Worm (Caenorhabditis elegans) whole organism, L1 larva: ENCODE measurements around the gene sqt-1.

Source experiments
- C16A3.4 ChIP-seq: fragments of 150-350 bp; optimal IDR thresholded peaks from 2 replicates; lab custom pipeline; 2014; ENCODE audit warnings: missing biosample characterization, missing genetic modification characterization
- C34B4.2 ChIP-seq: sonication (generic microtip); optimal IDR thresholded peaks from 2 replicates; lab custom pipeline; 2017; ENCODE audit warnings: mild to moderate bottlenecking, missing genetic modification characterization, missing compliant biosample characterization
- F16B12.6 ChIP-seq: fragments of 150-350 bp; optimal IDR thresholded peaks from 2 replicates; lab custom pipeline; 2014; ENCODE audit warnings: missing biosample characterization, missing genetic modification characterization
- aha-1 ChIP-seq: fragments of 150-350 bp; optimal IDR thresholded peaks from 2 replicates; lab custom pipeline; 2014; ENCODE audit warnings: missing biosample characterization, missing genetic modification characterization
- ama-1 ChIP-seq: fragments of 150-350 bp; optimal IDR thresholded peaks from 2 replicates; lab custom pipeline; 2014
- ceh-63 ChIP-seq: fragments of 200-800 bp; sonication (Bioruptor generic); optimal IDR thresholded peaks from 2 replicates; lab custom pipeline; 2018; ENCODE audit warnings: mild to moderate bottlenecking, missing genetic modification characterization, missing compliant biosample characterization
- ceh-82 ChIP-seq, 3 experiments: fragments of 150-350 bp in 1 of 3; sonication (generic microtip) in 2 of 3; optimal IDR thresholded peaks; 2 replicates each; lab custom pipeline; 2014 to 2017; ENCODE audit warnings: missing biosample characterization in 3 of 3, missing genetic modification characterization in 3 of 3
- ceh-90 ChIP-seq: sonication (generic microtip); optimal IDR thresholded peaks from 2 replicates; lab custom pipeline; 2016; ENCODE audit warnings: missing genetic modification characterization, missing compliant biosample characterization
- dpl-1 ChIP-seq, 3 experiments: fragments of 150-350 bp in 2 of 3; sonication (generic microtip) in 1 of 3; optimal IDR thresholded peaks; 2 replicates each; lab custom pipeline; 2014 to 2017; ENCODE audit warnings: missing biosample characterization in 3 of 3, missing genetic modification characterization in 3 of 3, missing genetic modification reagents in 3 of 3
- dsc-1 ChIP-seq: sonication (generic microtip); optimal IDR thresholded peaks from 2 replicates; lab custom pipeline; 2016; ENCODE audit warnings: mild to moderate bottlenecking, missing genetic modification characterization, missing compliant biosample characterization
- efl-1 ChIP-seq, 4 experiments: fragments of 150-350 bp; optimal IDR thresholded peaks in 3 of 4; peaks in 1 of 4; 1 replicate in 1 of 4; 2 replicates in 3 of 4; lab custom pipeline; 2014; ENCODE audit warnings: missing biosample characterization in 2 of 4, missing genetic modification characterization in 2 of 4, missing genetic modification reagents in 2 of 4
- egl-13 ChIP-seq: sonication (generic microtip); optimal IDR thresholded peaks from 2 replicates; lab custom pipeline; 2016; ENCODE audit warnings: missing genotype, missing genetic modification reagents, missing genetic modification characterization, missing compliant biosample characterization
- elt-2 ChIP-seq: sonication (generic microtip); optimal IDR thresholded peaks from 2 replicates; lab custom pipeline; 2016; ENCODE audit warnings: missing genetic modification characterization, mild to moderate bottlenecking, inconsistent platforms, missing compliant biosample characterization, missing genetic modification reagents
- elt-3 ChIP-seq, 6 experiments: fragments of 150-350 bp in 1 of 6; sonication (generic microtip); optimal IDR thresholded peaks; 2 replicates each; lab custom pipeline; 2017 to 2018; ENCODE audit warnings: missing biosample characterization in 6 of 6, missing genetic modification characterization in 6 of 6, inconsistent platforms in 1 of 6
- ets-5 ChIP-seq: fragments of 200-800 bp; sonication (Bioruptor generic); IDR thresholded peaks from 2 replicates; pipeline ENCODE4 v1.3.6; 2022; ENCODE audit warnings: missing genetic modification characterization, missing compliant biosample characterization
- fkh-10 ChIP-seq: sonication (generic microtip); optimal IDR thresholded peaks from 2 replicates; lab custom pipeline; 2017; ENCODE audit warnings: missing biosample characterization, missing genetic modification reagents, missing genetic modification characterization
- grh-1 ChIP-seq: fragments of 200-800 bp; sonication (Bioruptor generic); IDR thresholded peaks from 2 replicates; pipeline ENCODE4 v1.3.6; 2022; ENCODE audit warnings: missing genetic modification reagents, missing genetic modification characterization, missing compliant biosample characterization
- jun-1 ChIP-seq: fragments of 150-350 bp; optimal IDR thresholded peaks from 2 replicates; lab custom pipeline; 2014; ENCODE audit warnings: missing biosample characterization, missing genetic modification reagents, missing genetic modification characterization
- lin-35 ChIP-seq, 2 experiments: fragments of 150-350 bp; optimal IDR thresholded peaks; 2 replicates each; lab custom pipeline; 2014; ENCODE audit warnings: missing biosample characterization in 2 of 2, missing genetic modification characterization in 2 of 2, missing genetic modification reagents in 2 of 2
- lin-39 ChIP-seq: fragments of 150-350 bp; optimal IDR thresholded peaks from 2 replicates; lab custom pipeline; 2014; ENCODE audit warnings: missing biosample characterization, missing genetic modification reagents, missing genetic modification characterization
- lir-3 ChIP-seq: sonication (generic microtip); optimal IDR thresholded peaks from 2 replicates; lab custom pipeline; 2016; ENCODE audit warnings: mild to moderate bottlenecking, missing genetic modification characterization, moderate library complexity, missing compliant biosample characterization; ENCODE audit not compliant: poor library complexity
- lsy-2 ChIP-seq, 2 experiments: fragments of 150-350 bp; optimal IDR thresholded peaks; 2 replicates each; lab custom pipeline; 2014; ENCODE audit warnings: missing biosample characterization in 2 of 2, missing genetic modification characterization in 2 of 2
- mab-9 ChIP-seq: fragments of 200-800 bp; sonication (Bioruptor generic); IDR thresholded peaks from 2 replicates; pipeline ENCODE4 v1.3.6; 2022; ENCODE audit warnings: missing genetic modification reagents, missing genetic modification characterization, missing compliant biosample characterization
- mdl-1 ChIP-seq, 2 experiments: fragments of 150-350 bp; optimal IDR thresholded peaks; 2 replicates each; lab custom pipeline; 2014 to 2017; ENCODE audit warnings: missing biosample characterization in 2 of 2, missing genetic modification characterization in 2 of 2, inconsistent platforms in 1 of 2
- mep-1 ChIP-seq: fragments of 150-350 bp; optimal IDR thresholded peaks from 2 replicates; lab custom pipeline; 2014; ENCODE audit warnings: missing biosample characterization, missing genetic modification characterization
- nhr-12 ChIP-seq: sonication (generic microtip); optimal IDR thresholded peaks from 2 replicates; lab custom pipeline; 2017; ENCODE audit warnings: missing biosample characterization, missing genetic modification characterization
- nhr-19 ChIP-seq: fragments of 200-800 bp; sonication (Bioruptor generic); conservative IDR thresholded peaks from 2 replicates; pipeline ENCODE4 v1.3.6; 2022; ENCODE audit warnings: missing genetic modification characterization, missing compliant biosample characterization
- nhr-20 ChIP-seq: sonication (generic microtip); optimal IDR thresholded peaks from 2 replicates; lab custom pipeline; 2016; ENCODE audit warnings: mild to moderate bottlenecking, missing genetic modification characterization, missing compliant biosample characterization
- nhr-237 ChIP-seq: fragments of 150-350 bp; optimal IDR thresholded peaks from 2 replicates; lab custom pipeline; 2014; ENCODE audit warnings: missing biosample characterization, missing genetic modification characterization
- nhr-28 ChIP-seq: fragments of 150-350 bp; optimal IDR thresholded peaks from 2 replicates; lab custom pipeline; 2014; ENCODE audit warnings: missing biosample characterization, missing genetic modification characterization
- nhr-47 ChIP-seq: sonication (generic microtip); optimal IDR thresholded peaks from 2 replicates; lab custom pipeline; 2016; ENCODE audit warnings: mild to moderate bottlenecking, missing genetic modification characterization, moderate library complexity, missing compliant biosample characterization
- nhr-71 ChIP-seq: sonication (generic microtip); optimal IDR thresholded peaks from 2 replicates; lab custom pipeline; 2016; ENCODE audit warnings: mild to moderate bottlenecking, missing genetic modification characterization, moderate library complexity, missing compliant biosample characterization
- nhr-77 ChIP-seq: fragments of 150-350 bp; optimal IDR thresholded peaks from 2 replicates; lab custom pipeline; 2014; ENCODE audit warnings: missing biosample characterization, missing genetic modification characterization
- nhr-85 ChIP-seq: sonication (generic microtip); peaks from one replicate; lab custom pipeline; 2016; ENCODE audit warnings: missing genetic modification characterization, inconsistent platforms, missing compliant biosample characterization
- pqm-1 ChIP-seq: sonication (generic microtip); optimal IDR thresholded peaks from 3 replicates; lab custom pipeline; 2017; ENCODE audit warnings: missing biosample characterization, missing genetic modification characterization
- rnt-1 ChIP-seq: sonication (generic microtip); optimal IDR thresholded peaks from 2 replicates; lab custom pipeline; 2016; ENCODE audit warnings: mild to moderate bottlenecking, missing genetic modification characterization, moderate library complexity, missing compliant biosample characterization
- snu-23 ChIP-seq: sonication (generic microtip); optimal IDR thresholded peaks from 2 replicates; lab custom pipeline; 2016; ENCODE audit warnings: missing genetic modification characterization, missing compliant biosample characterization
- sox-4 ChIP-seq: sonication (generic microtip); optimal IDR thresholded peaks from 2 replicates; lab custom pipeline; 2016; ENCODE audit warnings: missing genetic modification characterization, missing compliant biosample characterization
- sptf-1 ChIP-seq: fragments of 150-350 bp; optimal IDR thresholded peaks from 2 replicates; lab custom pipeline; 2014; ENCODE audit warnings: missing biosample characterization, missing genetic modification characterization
- swsn-7 ChIP-seq: sonication (generic microtip); optimal IDR thresholded peaks from 2 replicates; lab custom pipeline; 2016; ENCODE audit warnings: missing genetic modification characterization, missing compliant biosample characterization
- tlp-1 ChIP-seq: fragments of 150-350 bp; optimal IDR thresholded peaks from 2 replicates; lab custom pipeline; 2014; ENCODE audit warnings: missing biosample characterization, missing genetic modification characterization
- unc-130 ChIP-seq: fragments of 150-350 bp; optimal IDR thresholded peaks from 2 replicates; lab custom pipeline; 2017; ENCODE audit warnings: missing biosample characterization, missing genetic modification characterization, inconsistent platforms
- unc-62 ChIP-seq: fragments of 150-350 bp; optimal IDR thresholded peaks from 2 replicates; lab custom pipeline; 2014; ENCODE audit warnings: missing biosample characterization, missing genetic modification reagents, missing genetic modification characterization
- xbp-1 ChIP-seq: sonication (generic microtip); optimal IDR thresholded peaks from 2 replicates; lab custom pipeline; 2016; ENCODE audit warnings: missing genetic modification characterization, missing compliant biosample characterization
- zag-1 ChIP-seq: fragments of 150-350 bp; optimal IDR thresholded peaks from 2 replicates; lab custom pipeline; 2014; ENCODE audit warnings: missing biosample characterization, missing genetic modification characterization

The sqt-1 gene

ce11 chrII:11302591-11302990 is 35.0 kb downstream of the sqt-1 start, which contains the start of gene samp-1:
samp-1 (plus strand) TSS chrII:11302891.
- TF ChIP-seq dsc-1 (no peak), mab-9 (GFP tag; lab: Robert Waterston, UW) (no peak), ceh-82 (tag; optimal IDR thresholded peaks at IDR 0.05; lab: Kevin White, UChicago) (no peak), swsn-7 (tag; lab: Kevin White, UChicago) (no peak), nhr-77 (tag; lab: Kevin White, UChicago) (no peak), fkh-10 (no peak), ceh-90 (no peak)

DNA sequence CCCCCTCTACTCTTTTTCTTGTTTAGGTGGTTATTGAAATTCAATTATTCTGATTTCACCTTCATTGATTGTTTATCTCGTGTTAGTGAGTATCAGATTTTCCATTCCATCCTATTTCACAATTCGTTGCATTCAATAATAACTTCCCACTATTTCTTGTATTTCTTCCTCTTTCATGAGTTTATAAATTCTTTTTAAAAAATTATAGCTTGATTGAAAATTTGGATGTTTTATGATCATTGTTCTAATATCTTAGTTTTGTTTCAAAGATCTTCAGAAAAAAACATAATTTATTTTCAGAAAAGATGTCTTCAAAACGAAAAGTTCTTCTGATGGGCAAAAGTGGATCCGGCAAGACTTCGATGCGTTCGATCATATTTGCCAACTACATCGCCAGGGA is 36.6 kb downstream of the sqt-1 start, which contains the start of gene raga-1:
Gene raga-1, plus strand, starts transcription at position 301 of the 400 bp plus-strand sequence.
- no peak for TF ChIP-seq nhr-71
- no peak for TF ChIP-seq nhr-237 (tag; lab: Kevin White, UChicago)
- TF ChIP-seq ceh-63 (GFP tag; lab: Kevin White, UChicago): no peak
- TF ChIP-seq pqm-1: no peak
- TF ChIP-seq nhr-28 (tag; lab: Kevin White, UChicago): no peak
- TF ChIP-seq ama-1 (lab: Kevin White, UChicago): no peak
- TF ChIP-seq nhr-12 (tag; lab: Kevin White, UChicago): no peak
- TF ChIP-seq nhr-77 (tag; lab: Kevin White, UChicago): no peak
- TF ChIP-seq mdl-1 (tag; optimal IDR thresholded peaks at IDR 0.05; lab: Kevin White, UChicago): no peak

ce11 chrII:11297217-11297738 is 40.4 kb downstream of the sqt-1 start, which contains the start of gene saps-1:
saps-1 (plus strand) TSS chrII:11297688.
- TF ChIP-seq lsy-2 (tag; optimal IDR thresholded peaks at IDR 0.05; lab: Kevin White, UChicago) (peak; percentile 33 to 41), ceh-82 (tag; optimal IDR thresholded peaks at IDR 0.05; lab: Kevin White, UChicago) (peak in 1 of 3 experiments; percentile 52), nhr-237 (tag; lab: Kevin White, UChicago) (no peak), lin-39 (tag; lab: Kevin White, UChicago) (no peak), mdl-1 (tag; optimal IDR thresholded peaks at IDR 0.05; lab: Kevin White, UChicago) (peak in 1 of 2 experiments; percentile 7), nhr-71 (peak; percentile 19), F16B12.6 (tag; lab: Kevin White, UChicago) (peak; percentile 87), egl-13 (tag; lab: Kevin White, UChicago) (no peak), nhr-85 (tag; lab: Kevin White, UChicago) (peak; percentile 31), snu-23 (GFP tag; lab: Kevin White, UChicago) (peak; percentile 37), nhr-47 (peak; percentile 12), efl-1 (optimal IDR thresholded peaks at IDR 0.05; lab: Kevin White, UChicago) (peak; percentile 48 to 58), efl-1 (GFP tag; optimal IDR thresholded peaks at IDR 0.05 in 1 of 2; lab: Kevin White, UChicago) (peak; percentile 38 to 94), dpl-1 (GFP tag; optimal IDR thresholded peaks at IDR 0.05; lab: Kevin White, UChicago) (peak in 2 of 3 experiments; percentile 47 to 57), nhr-20 (tag; lab: Kevin White, UChicago) (peak; percentile 44), ceh-63 (GFP tag; lab: Kevin White, UChicago) (no peak), lin-35 (GFP tag; optimal IDR thresholded peaks at IDR 0.05; lab: Kevin White, UChicago) (peak; percentile 25 to 58), mep-1 (tag; lab: Kevin White, UChicago) (peak; percentile 6), elt-3 (tag; optimal IDR thresholded peaks at IDR 0.05; lab: Kevin White, UChicago) (peak in 1 of 6 experiments; percentile 14), rnt-1 (tag; lab: Kevin White, UChicago) (peak; percentile 35)

ce11 chrII:11293433-11293832 is 44.2 kb downstream of the sqt-1 start, which contains the start of gene C47G2.4:
C47G2.4 (minus strand) TSS chrII:11293606.
- no peak for TF ChIP-seq lin-39 (tag; lab: Kevin White, UChicago)
- TF ChIP-seq unc-130 (tag; lab: Kevin White, UChicago): peak; percentile 20
- no peak for TF ChIP-seq tlp-1 (tag; lab: Kevin White, UChicago)
- TF ChIP-seq jun-1 (tag; lab: Kevin White, UChicago): peak; percentile 4
- no peak for TF ChIP-seq sptf-1
- TF ChIP-seq grh-1: no peak
- no peak for TF ChIP-seq ceh-90
- no peak for TF ChIP-seq elt-2
- TF ChIP-seq dpl-1 (GFP tag; optimal IDR thresholded peaks at IDR 0.05; lab: Kevin White, UChicago): peak; percentile 64 to 77 (median 71)
- TF ChIP-seq zag-1 (tag; lab: Kevin White, UChicago): no peak
- peak; percentile 70 for TF ChIP-seq lir-3
- peak; percentile 64 for TF ChIP-seq xbp-1 (tag; lab: Kevin White, UChicago)
- no peak for TF ChIP-seq unc-62 (GFP tag; lab: Kevin White, UChicago)
- no peak for TF ChIP-seq ets-5 (GFP tag; lab: Robert Waterston, UW)
- TF ChIP-seq snu-23 (GFP tag; lab: Kevin White, UChicago): peak; percentile 79
- peak; percentile 60 for TF ChIP-seq nhr-19 (GFP tag; lab: Robert Waterston, UW)
- TF ChIP-seq sox-4 (tag; lab: Kevin White, UChicago): no peak
- no peak for TF ChIP-seq ceh-63 (GFP tag; lab: Kevin White, UChicago)
- TF ChIP-seq nhr-71: peak; percentile 81
- no peak for TF ChIP-seq C34B4.2
- TF ChIP-seq nhr-12 (tag; lab: Kevin White, UChicago): no peak
- TF ChIP-seq C16A3.4 (tag; lab: Kevin White, UChicago): peak; percentile 77
- TF ChIP-seq egl-13 (tag; lab: Kevin White, UChicago): peak; percentile 11
- no peak for TF ChIP-seq aha-1 (tag; lab: Kevin White, UChicago)
